Fruit fly (Drosophila melanogaster) whole organism, adult: Measurements from ENCODE around the gene lmgB.

ENCODE experiments used
- CG11617 ChIP-seq: fragments of 200-800 bp; sonication (Bioruptor generic); optimal IDR thresholded peaks from 2 replicates; lab custom pipeline; 2017; ENCODE audit warnings: mild to moderate bottlenecking, missing biosample characterization, missing genetic modification reagents, missing genetic modification characterization
- CG12768 ChIP-seq: fragments of 200-800 bp; sonication (Bioruptor generic); optimal IDR thresholded peaks from 2 replicates; lab custom pipeline; 2017; ENCODE audit warnings: missing biosample characterization, missing genetic modification characterization, mild to moderate bottlenecking, moderate library complexity, missing genetic modification reagents
- CG14711 ChIP-seq: fragments of 200-800 bp; sonication (Bioruptor generic); optimal IDR thresholded peaks from 2 replicates; lab custom pipeline; 2018; ENCODE audit warnings: missing biosample characterization, mild to moderate bottlenecking, missing genetic modification characterization, moderate library complexity
- CG1620 ChIP-seq: fragments of 200-800 bp; sonication (Bioruptor generic); optimal IDR thresholded peaks from 2 replicates; lab custom pipeline; 2016; ENCODE audit warnings: missing biosample characterization, missing genetic modification characterization
- CG33017 ChIP-seq: fragments of 200-800 bp; sonication (Bioruptor generic); optimal IDR thresholded peaks from 2 replicates; lab custom pipeline; 2018; ENCODE audit warnings: missing biosample characterization, mild to moderate bottlenecking, missing genetic modification characterization, moderate library complexity
- CG5204 ChIP-seq: fragments of 200-800 bp; sonication (Bioruptor generic); optimal IDR thresholded peaks from 2 replicates; lab custom pipeline; 2016; ENCODE audit warnings: missing biosample characterization, missing genetic modification characterization
- CG7045 ChIP-seq: fragments of 200-800 bp; sonication (Bioruptor generic); optimal IDR thresholded peaks from 2 replicates; lab custom pipeline; 2017; ENCODE audit warnings: missing biosample characterization, mild to moderate bottlenecking, missing genetic modification characterization
- CG7101 ChIP-seq: fragments of 200-800 bp; sonication (Bioruptor generic); optimal IDR thresholded peaks from 2 replicates; lab custom pipeline; 2018; ENCODE audit warnings: missing biosample characterization, mild to moderate bottlenecking, missing genetic modification characterization, moderate library complexity
- Clk ChIP-seq: fragments of 200-800 bp; sonication (Bioruptor generic); optimal IDR thresholded peaks from 2 replicates; lab custom pipeline; 2017; ENCODE audit warnings: missing biosample characterization, missing genetic modification characterization
- Crg-1 ChIP-seq: fragments of 200-800 bp; sonication (Bioruptor generic); optimal IDR thresholded peaks from 2 replicates; lab custom pipeline; 2016; ENCODE audit warnings: missing biosample characterization, missing genetic modification characterization
- Hr96 ChIP-seq: fragments of 200-800 bp; sonication (Bioruptor generic); optimal IDR thresholded peaks from 2 replicates; lab custom pipeline; 2016; ENCODE audit warnings: missing biosample characterization, missing genetic modification characterization
- Mnt ChIP-seq: fragments of 200-800 bp; sonication (Bioruptor generic); optimal IDR thresholded peaks from 2 replicates; lab custom pipeline; 2016; ENCODE audit warnings: missing biosample characterization, mild to moderate bottlenecking, missing genetic modification characterization
- bab1 ChIP-seq: fragments of 200-800 bp; sonication (Bioruptor generic); optimal IDR thresholded peaks from 3 replicates; lab custom pipeline; 2019; ENCODE audit warnings: missing biosample characterization, mild to moderate bottlenecking, missing genetic modification characterization, moderate library complexity
- cic ChIP-seq: fragments of 200-800 bp; sonication (Bioruptor generic); optimal IDR thresholded peaks from 2 replicates; lab custom pipeline; 2017; ENCODE audit warnings: missing biosample characterization, mild to moderate bottlenecking, missing genetic modification characterization, moderate library complexity
- cnc ChIP-seq, 2 experiments: fragments of >200 bp; optimal IDR thresholded peaks; 2 replicates each; lab custom pipeline; 2017
- kay ChIP-seq: fragments of 200-800 bp; sonication (Bioruptor generic); peaks from one replicate; lab custom pipeline; 2016; ENCODE audit warnings: missing biosample characterization, missing genetic modification characterization, borderline replicate concordance
- ovo ChIP-seq: fragments of 200-800 bp; sonication (Bioruptor generic); optimal IDR thresholded peaks from 2 replicates; lab custom pipeline; 2016; ENCODE audit warnings: missing biosample characterization, missing genetic modification characterization
- pad ChIP-seq: fragments of 200-800 bp; sonication (Bioruptor generic); optimal IDR thresholded peaks from 3 replicates; lab custom pipeline; 2017; ENCODE audit warnings: missing biosample characterization, missing genetic modification characterization, mild to moderate bottlenecking, moderate library complexity, missing genetic modification reagents
- tj ChIP-seq: fragments of 200-800 bp; sonication (Bioruptor generic); optimal IDR thresholded peaks from 3 replicates; lab custom pipeline; 2017; ENCODE audit warnings: missing biosample characterization, mild to moderate bottlenecking, missing genetic modification characterization, moderate library complexity
- toe ChIP-seq: fragments of 200-800 bp; sonication (Bioruptor generic); optimal IDR thresholded peaks from 2 replicates; lab custom pipeline; 2016; ENCODE audit warnings: missing biosample characterization, missing genetic modification characterization

The lmgB gene

dm6 chr2L:8511723-8512122, 16.7 kb downstream of the lmgB start, which contains the start of gene CG13096:
CG13096 (minus strand) TSS chr2L:8511866.
- no peak for TF ChIP-seq cic (GFP tag; lab: Kevin White, UChicago)
- TF ChIP-seq CG5204 (GFP tag; lab: Kevin White, UChicago): no peak
- TF ChIP-seq cnc (optimal IDR thresholded peaks at IDR 0.05; lab: Kevin White, UChicago): no peak
- TF ChIP-seq CG14711: no peak
- TF ChIP-seq CG11617 (GFP tag; lab: Kevin White, UChicago): no peak
- TF ChIP-seq Clk (GFP tag; lab: Kevin White, UChicago): no peak
- no peak for TF ChIP-seq pad
- TF ChIP-seq ovo (GFP tag; lab: Kevin White, UChicago): peak; percentile 53
- peak; percentile 100 for TF ChIP-seq Mnt (GFP tag; lab: Kevin White, UChicago)
- TF ChIP-seq Hr96 (GFP tag; lab: Kevin White, UChicago): no peak
- TF ChIP-seq CG7045 (GFP tag; lab: Kevin White, UChicago): no peak
- TF ChIP-seq CG1620 (GFP tag; lab: Kevin White, UChicago): peak; percentile 38
- TF ChIP-seq Crg-1 (GFP tag; lab: Kevin White, UChicago): peak; percentile 6
- no peak for TF ChIP-seq toe (GFP tag; lab: Kevin White, UChicago)
- peak; percentile 80 for TF ChIP-seq bab1 (GFP tag; lab: Kevin White, UChicago)
- no peak for TF ChIP-seq CG12768 (GFP tag; lab: Kevin White, UChicago)
- no peak for TF ChIP-seq tj (GFP tag; lab: Kevin White, UChicago)
- TF ChIP-seq CG7101 (tag; lab: Kevin White, UChicago): peak; percentile 24
- no peak for TF ChIP-seq CG33017 (tag; lab: Kevin White, UChicago)

DNA sequence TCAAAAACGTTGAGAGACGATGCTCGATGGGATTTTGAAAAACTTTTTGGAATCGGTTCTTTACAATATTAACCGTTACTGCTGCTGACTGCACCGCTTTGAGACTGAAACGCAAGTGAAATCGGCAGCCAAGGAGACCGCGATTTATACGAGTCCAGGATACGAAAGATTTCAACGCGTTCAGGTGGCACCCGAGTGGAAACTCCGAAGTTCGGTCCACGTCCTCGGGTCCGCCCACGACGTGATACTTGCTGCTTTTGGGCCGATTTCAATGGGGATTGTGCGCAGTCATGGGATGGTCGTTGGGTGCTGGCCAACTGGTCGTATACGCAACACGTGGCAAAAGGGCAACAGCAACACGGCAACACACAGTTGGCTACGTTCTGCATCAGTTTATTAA, 21.7 kb downstream of the lmgB start, which contains the start of gene Dh31:
Dh31 (minus strand) TSS at position 117 of the 400 bp plus-strand sequence.
- TF ChIP-seq CG5204 (GFP tag; lab: Kevin White, UChicago): no peak
- no peak for TF ChIP-seq Mnt (GFP tag; lab: Kevin White, UChicago)
- no peak for TF ChIP-seq toe (GFP tag; lab: Kevin White, UChicago)
- no peak for TF ChIP-seq pad
- no peak for TF ChIP-seq Clk (GFP tag; lab: Kevin White, UChicago)
- no peak for TF ChIP-seq CG12768 (GFP tag; lab: Kevin White, UChicago)
- no peak for TF ChIP-seq CG33017 (tag; lab: Kevin White, UChicago)

DNA sequence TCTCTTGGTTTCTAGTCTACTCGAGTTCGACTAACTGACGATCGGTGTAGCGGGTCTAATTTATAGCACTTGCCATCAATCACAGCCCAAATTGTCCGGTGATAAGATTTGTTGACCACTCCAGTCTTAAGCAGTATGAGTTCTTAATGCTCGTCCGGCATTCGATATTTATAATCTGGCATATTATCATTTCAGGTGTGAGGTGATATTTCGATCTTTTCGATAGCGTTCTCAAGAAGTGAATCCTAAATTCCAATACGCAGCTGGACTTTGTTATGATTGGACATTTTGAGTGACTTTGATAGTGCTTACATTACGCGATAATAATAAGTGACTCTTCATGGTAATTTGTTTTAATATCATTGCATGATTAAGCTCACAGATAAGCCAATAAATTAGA, 32.1 kb downstream of the lmgB start, which contains the start of gene Bace:
Bace (minus strand) TSS at position 39 of the 400 bp plus-strand sequence.
- TF ChIP-seq Crg-1 (GFP tag; lab: Kevin White, UChicago) (no peak), Mnt (GFP tag; lab: Kevin White, UChicago) (no peak), Clk (GFP tag; lab: Kevin White, UChicago) (no peak), CG12768 (GFP tag; lab: Kevin White, UChicago) (no peak), CG5204 (GFP tag; lab: Kevin White, UChicago) (no peak), ovo (GFP tag; lab: Kevin White, UChicago) (no peak), toe (GFP tag; lab: Kevin White, UChicago) (no peak), cnc (optimal IDR thresholded peaks at IDR 0.05; lab: Kevin White, UChicago) (no peak), CG14711 (no peak), CG1620 (GFP tag; lab: Kevin White, UChicago) (no peak), CG11617 (GFP tag; lab: Kevin White, UChicago) (no peak), kay (no peak), Hr96 (GFP tag; lab: Kevin White, UChicago) (no peak), CG7101 (tag; lab: Kevin White, UChicago) (no peak), bab1 (GFP tag; lab: Kevin White, UChicago) (no peak)

dm6 chr2L:8490439-8490838, 38.0 kb downstream of the lmgB start, which contains the start of gene CG43400:
CG43400 (plus strand) TSS chr2L:8490739.
- TF ChIP-seq kay (peak; percentile 82), CG1620 (GFP tag; lab: Kevin White, UChicago) (no peak)

DNA sequence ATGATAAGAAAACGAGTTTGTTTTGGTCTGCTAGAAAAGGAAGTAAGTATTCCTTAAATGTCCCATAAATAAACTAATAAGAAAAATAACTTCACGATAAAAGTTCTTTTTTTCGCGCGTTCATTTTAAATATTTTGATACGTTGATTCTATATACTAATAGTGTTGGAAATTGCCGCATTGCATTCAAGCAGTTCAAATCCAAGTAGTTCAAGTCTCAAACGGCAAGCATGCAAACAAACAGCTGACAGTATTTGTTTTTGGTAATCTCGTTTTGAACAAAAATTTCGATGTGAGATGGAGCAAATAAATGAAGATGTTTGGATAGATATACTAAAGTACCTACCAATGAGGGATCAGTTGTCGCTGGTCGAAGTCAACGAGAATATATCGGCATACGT, 39.7 kb downstream of the lmgB start, which contains the start of gene CG13088:
CG13088 (plus strand) TSS at position 247 of the 400 bp plus-strand sequence.
- TF ChIP-seq Mnt (GFP tag; lab: Kevin White, UChicago): peak; percentile 66
- TF ChIP-seq Crg-1 (GFP tag; lab: Kevin White, UChicago): peak; percentile 56
- TF ChIP-seq bab1 (GFP tag; lab: Kevin White, UChicago): peak; percentile 42
- peak; percentile 31 for TF ChIP-seq CG14711
- no peak for TF ChIP-seq Clk (GFP tag; lab: Kevin White, UChicago)
- TF ChIP-seq CG5204 (GFP tag; lab: Kevin White, UChicago): peak; percentile 39
- peak; percentile 67 for TF ChIP-seq CG1620 (GFP tag; lab: Kevin White, UChicago)
- TF ChIP-seq Hr96 (GFP tag; lab: Kevin White, UChicago): no peak
- no peak for TF ChIP-seq cic (GFP tag; lab: Kevin White, UChicago)
- TF ChIP-seq CG7101 (tag; lab: Kevin White, UChicago): peak; percentile 68
- no peak for TF ChIP-seq tj (GFP tag; lab: Kevin White, UChicago)
- TF ChIP-seq ovo (GFP tag; lab: Kevin White, UChicago): peak; percentile 42
- peak; percentile 53 for TF ChIP-seq toe (GFP tag; lab: Kevin White, UChicago)
- no peak for TF ChIP-seq CG12768 (GFP tag; lab: Kevin White, UChicago)
- peak; percentile 48 for TF ChIP-seq pad

DNA sequence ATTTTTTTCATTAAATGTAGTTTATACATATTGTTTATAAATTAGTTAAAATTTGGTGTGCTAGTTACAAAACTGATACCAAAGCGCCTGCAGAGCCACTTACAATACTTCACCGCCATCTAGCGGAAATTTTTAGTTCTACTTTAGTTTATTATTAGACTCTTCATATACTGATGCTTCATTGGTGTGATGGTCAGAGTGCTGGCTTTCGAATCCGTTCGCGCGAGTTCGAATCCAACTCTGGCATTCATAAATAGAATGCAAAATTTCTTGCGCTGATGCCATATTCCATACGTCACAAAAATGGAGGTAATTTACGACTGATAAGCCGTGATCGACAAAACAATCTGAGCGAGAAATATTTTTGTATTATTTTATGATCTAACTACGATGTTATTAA, 42.9 kb downstream of the lmgB start:
- TF ChIP-seq Mnt (GFP tag; lab: Kevin White, UChicago) (no peak), toe (GFP tag; lab: Kevin White, UChicago) (no peak), Hr96 (GFP tag; lab: Kevin White, UChicago) (no peak), Clk (GFP tag; lab: Kevin White, UChicago) (no peak), tj (GFP tag; lab: Kevin White, UChicago) (no peak), CG14711 (no peak), pad (no peak), cnc (optimal IDR thresholded peaks at IDR 0.05; lab: Kevin White, UChicago) (no peak), cic (GFP tag; lab: Kevin White, UChicago) (peak; percentile 3), CG11617 (GFP tag; lab: Kevin White, UChicago) (no peak), CG7101 (tag; lab: Kevin White, UChicago) (peak; percentile 28), Crg-1 (GFP tag; lab: Kevin White, UChicago) (no peak), kay (peak; percentile 72), ovo (GFP tag; lab: Kevin White, UChicago) (no peak), bab1 (GFP tag; lab: Kevin White, UChicago) (peak; percentile 68), CG5204 (GFP tag; lab: Kevin White, UChicago) (no peak), CG1620 (GFP tag; lab: Kevin White, UChicago) (no peak), CG7045 (GFP tag; lab: Kevin White, UChicago) (no peak), CG12768 (GFP tag; lab: Kevin White, UChicago) (no peak), CG33017 (tag; lab: Kevin White, UChicago) (no peak)
